Fruit fly (Drosophila melanogaster) whole organism, embryonic: ENCODE measurements around the gene CG7806.

Experiments
- Atf3 ChIP-seq: fragments of 200-800 bp; sonication (Bioruptor generic); optimal IDR thresholded peaks from 3 replicates; lab custom pipeline; 2016; ENCODE audit warnings: missing biosample characterization, missing genetic modification characterization
- Blimp-1 ChIP-seq: fragments of 200-800 bp; sonication (Bioruptor generic); optimal IDR thresholded peaks from 3 replicates; lab custom pipeline; 2018; ENCODE audit warnings: missing biosample characterization, missing genetic modification characterization, mild to moderate bottlenecking, moderate library complexity, missing genetic modification reagents
- CG10209 ChIP-seq: fragments of 200-800 bp; sonication (Bioruptor generic); optimal IDR thresholded peaks from 3 replicates; lab custom pipeline; 2017; ENCODE audit warnings: missing biosample characterization, mild to moderate bottlenecking, missing genetic modification characterization, missing genetic modification reagents
- CG1024 ChIP-seq: fragments of 200-800 bp; sonication (Bioruptor generic); IDR thresholded peaks from 2 replicates; pipeline ENCODE4 v1.3.6; 2022; ENCODE audit warnings: missing biosample characterization, missing genetic modification characterization
- CG10431 ChIP-seq: fragments of 200-800 bp; sonication (Bioruptor generic); optimal IDR thresholded peaks from 3 replicates; lab custom pipeline; 2018; ENCODE audit warnings: missing biosample characterization, mild to moderate bottlenecking, missing genetic modification characterization
- CG12659 ChIP-seq: fragments of 200-800 bp; sonication (Bioruptor generic); optimal IDR thresholded peaks from 3 replicates; lab custom pipeline; 2017; ENCODE audit warnings: mild to moderate bottlenecking, missing biosample characterization, missing genetic modification reagents, missing genetic modification characterization
- CG13287 ChIP-seq: fragments of 200-800 bp; sonication (Bioruptor generic); IDR thresholded peaks from 2 replicates; pipeline ENCODE4 v1.3.6; 2022; ENCODE audit warnings: missing biosample characterization, missing genetic modification characterization; ENCODE audit not compliant: partially characterized antibody
- CG14441 ChIP-seq: fragments of 200-800 bp; sonication (Bioruptor generic); IDR thresholded peaks from 2 replicates; pipeline ENCODE4 v1.3.6; 2022; ENCODE audit warnings: missing biosample characterization, missing genetic modification characterization
- CG14965 ChIP-seq: fragments of 200-800 bp; sonication (Bioruptor generic); optimal IDR thresholded peaks from 2 replicates; lab custom pipeline; 2016; ENCODE audit warnings: missing biosample characterization, missing genetic modification characterization, borderline replicate concordance
- CG16863 ChIP-seq: fragments of 200-800 bp; sonication (Bioruptor generic); optimal IDR thresholded peaks from 3 replicates; lab custom pipeline; 2016; ENCODE audit warnings: missing biosample characterization, missing genetic modification characterization
- CG17328 ChIP-seq: fragments of 200-800 bp; sonication (Bioruptor generic); IDR thresholded peaks from 2 replicates; pipeline ENCODE4 v1.3.6; 2022; ENCODE audit warnings: missing biosample characterization, missing genetic modification characterization
- CG17385 ChIP-seq: fragments of 200-800 bp; sonication (Bioruptor generic); optimal IDR thresholded peaks from 3 replicates; lab custom pipeline; 2018; ENCODE audit warnings: missing biosample characterization, mild to moderate bottlenecking, missing genetic modification characterization
- CG2120 ChIP-seq: fragments of 200-800 bp; sonication (Bioruptor generic); optimal IDR thresholded peaks from 3 replicates; lab custom pipeline; 2016; ENCODE audit warnings: missing biosample characterization, missing genetic modification characterization
- CG31365 ChIP-seq: fragments of 200-800 bp; sonication (Bioruptor generic); optimal IDR thresholded peaks from 2 replicates; lab custom pipeline; 2018; ENCODE audit warnings: missing biosample characterization, mild to moderate bottlenecking, missing genetic modification characterization
- CG32532 ChIP-seq: fragments of 200-800 bp; sonication (Bioruptor generic); IDR thresholded peaks from 2 replicates; pipeline ENCODE4 v1.3.6; 2022; ENCODE audit warnings: missing biosample characterization, missing genetic modification characterization
- CG33557 ChIP-seq: fragments of 200-800 bp; sonication (Bioruptor generic); optimal IDR thresholded peaks from 2 replicates; lab custom pipeline; 2019; ENCODE audit warnings: missing biosample characterization, mild to moderate bottlenecking, missing genetic modification characterization, moderate library complexity
- CG42726 ChIP-seq: fragments of 200-800 bp; sonication (Bioruptor generic); IDR thresholded peaks from 2 replicates; pipeline ENCODE4 v1.3.6; 2022; ENCODE audit warnings: missing biosample characterization, missing genetic modification characterization; ENCODE audit not compliant: partially characterized antibody
- CG4617 ChIP-seq: fragments of 200-800 bp; sonication (Bioruptor generic); optimal IDR thresholded peaks from 3 replicates; lab custom pipeline; 2016; ENCODE audit warnings: missing biosample characterization, missing genetic modification characterization, borderline replicate concordance
- CG5180 ChIP-seq: fragments of 200-800 bp; sonication (Bioruptor generic); optimal IDR thresholded peaks from 3 replicates; lab custom pipeline; 2017; ENCODE audit warnings: missing biosample characterization, missing genetic modification characterization, mild to moderate bottlenecking, moderate library complexity, missing genetic modification reagents
- CG5953 ChIP-seq: fragments of 200-800 bp; sonication (Bioruptor generic); IDR thresholded peaks from 2 replicates; pipeline ENCODE4 v1.3.6; 2022; ENCODE audit warnings: missing biosample characterization, missing genetic modification characterization
- CG6175 ChIP-seq: fragments of 200-800 bp; sonication (Bioruptor generic); IDR thresholded peaks from 3 replicates; pipeline ENCODE4 v1.3.6; 2022; ENCODE audit warnings: missing biosample characterization, missing genetic modification characterization
- CG6765 ChIP-seq: fragments of 200-800 bp; sonication (Bioruptor generic); optimal IDR thresholded peaks from 3 replicates; lab custom pipeline; 2017; ENCODE audit warnings: missing biosample characterization, mild to moderate bottlenecking, missing genetic modification characterization
- CTCF ChIP-seq: fragments of 200-800 bp; sonication (Bioruptor generic); optimal IDR thresholded peaks from 2 replicates; lab custom pipeline; 2017; ENCODE audit warnings: missing biosample characterization, mild to moderate bottlenecking, missing genetic modification characterization, moderate library complexity
- CoRest ChIP-seq: fragments of 200-800 bp; sonication (Bioruptor generic); optimal IDR thresholded peaks from 3 replicates; lab custom pipeline; 2018; ENCODE audit warnings: missing biosample characterization, mild to moderate bottlenecking, missing genetic modification characterization, moderate library complexity
- D19B ChIP-seq: fragments of 200-800 bp; sonication (Bioruptor generic); optimal IDR thresholded peaks from 2 replicates; lab custom pipeline; 2017; ENCODE audit warnings: missing biosample characterization, mild to moderate bottlenecking, missing genetic modification characterization
- Dbx ChIP-seq: fragments of 200-800 bp; sonication (Bioruptor generic); IDR thresholded peaks from 3 replicates; pipeline ENCODE4 v1.3.6; 2022; ENCODE audit warnings: missing biosample characterization, missing genetic modification characterization
- E2f2 ChIP-seq: fragments of 200-800 bp; sonication (Bioruptor generic); IDR thresholded peaks from 2 replicates; pipeline ENCODE4 v1.3.6; 2022; ENCODE audit warnings: missing biosample characterization, missing genetic modification characterization
- HmgZ ChIP-seq: fragments of 200-800 bp; sonication (Bioruptor generic); optimal IDR thresholded peaks from 2 replicates; lab custom pipeline; 2018; ENCODE audit warnings: missing biosample characterization, mild to moderate bottlenecking, missing genetic modification characterization
- Nf-YC ChIP-seq: fragments of 200-800 bp; optimal IDR thresholded peaks from 3 replicates; lab custom pipeline; 2019; ENCODE audit warnings: missing biosample characterization, mild to moderate bottlenecking, missing genetic modification characterization, moderate library complexity
- Poxn ChIP-seq: fragments of 200-800 bp; sonication (Bioruptor generic); IDR thresholded peaks from 2 replicates; pipeline ENCODE4 v1.3.6; 2022; ENCODE audit warnings: missing biosample characterization, missing genetic modification characterization
- Tbp ChIP-seq: fragments of >200 bp; optimal IDR thresholded peaks from 2 replicates; lab custom pipeline; 2018; ENCODE audit warnings: missing biosample characterization, missing genetic modification characterization
- Xbp1 ChIP-seq: fragments of 200-800 bp; sonication (Bioruptor generic); optimal IDR thresholded peaks from 3 replicates; lab custom pipeline; 2016; ENCODE audit warnings: missing biosample characterization, mild to moderate bottlenecking, missing genetic modification characterization
- chif ChIP-seq, 2 experiments: fragments of 200-800 bp; sonication (Bioruptor generic); optimal IDR thresholded peaks; 3 replicates each; lab custom pipeline; 2016; ENCODE audit warnings: missing biosample characterization in 2 of 2, missing genetic modification characterization in 2 of 2
- croc ChIP-seq: fragments of 200-800 bp; sonication (Bioruptor generic); conservative IDR thresholded peaks from 3 replicates; pipeline ENCODE4 v1.3.6; 2022; ENCODE audit warnings: missing biosample characterization, missing genetic modification characterization
- dimm ChIP-seq: fragments of 200-800 bp; sonication (Bioruptor generic); IDR thresholded peaks from 2 replicates; pipeline ENCODE4 v1.3.6; 2022; ENCODE audit warnings: missing biosample characterization, missing genetic modification characterization
- dmrt11E ChIP-seq: fragments of 200-800 bp; sonication (Bioruptor generic); optimal IDR thresholded peaks from 3 replicates; lab custom pipeline; 2018; ENCODE audit warnings: missing biosample characterization, mild to moderate bottlenecking, missing genetic modification characterization, moderate library complexity
- dysf ChIP-seq: fragments of 200-800 bp; sonication (Bioruptor generic); IDR thresholded peaks from 3 replicates; pipeline ENCODE4 v1.3.6; 2022; ENCODE audit warnings: missing biosample characterization, missing genetic modification characterization
- eyg ChIP-seq: fragments of 200-800 bp; sonication (Bioruptor generic); optimal IDR thresholded peaks from 3 replicates; lab custom pipeline; 2016; ENCODE audit warnings: missing biosample characterization, missing genetic modification characterization
- hbn ChIP-seq: fragments of 200-800 bp; sonication (Bioruptor generic); IDR thresholded peaks from 2 replicates; pipeline ENCODE4 v1.3.6; 2022; ENCODE audit warnings: missing biosample characterization, missing genetic modification characterization; ENCODE audit not compliant: partially characterized antibody
- inv ChIP-seq: fragments of 200-800 bp; sonication (Bioruptor generic); IDR thresholded peaks from 2 replicates; pipeline ENCODE4 v1.3.6; 2022; ENCODE audit warnings: missing biosample characterization, missing genetic modification characterization; ENCODE audit not compliant: partially characterized antibody
- lola ChIP-seq, 3 experiments: fragments of >200 bp in 2 of 3; fragments of 200-800 bp in 1 of 3; sonication (Bioruptor generic) in 1 of 3; optimal IDR thresholded peaks; 2 replicates each; lab custom pipeline; 2017 to 2019; ENCODE audit warnings: missing biosample characterization in 3 of 3, missing genetic modification characterization in 3 of 3, mild to moderate bottlenecking in 1 of 3, moderate library complexity in 1 of 3
- mam ChIP-seq: fragments of 200-800 bp; sonication (Bioruptor generic); optimal IDR thresholded peaks from 3 replicates; lab custom pipeline; 2016; ENCODE audit warnings: missing biosample characterization, missing genetic modification characterization
- ranshi ChIP-seq: fragments of 200-800 bp; sonication (Bioruptor generic); IDR thresholded peaks from 2 replicates; pipeline ENCODE4 v1.3.6; 2022; ENCODE audit warnings: missing biosample characterization, missing genetic modification characterization
- schlank ChIP-seq: fragments of 200-800 bp; sonication (Bioruptor generic); optimal IDR thresholded peaks from 2 replicates; lab custom pipeline; 2018; ENCODE audit warnings: missing biosample characterization, mild to moderate bottlenecking, missing genetic modification characterization
- sim ChIP-seq: fragments of 200-800 bp; sonication (Bioruptor generic); IDR thresholded peaks from 2 replicates; pipeline ENCODE4 v1.3.6; 2022; ENCODE audit warnings: missing biosample characterization, missing genetic modification characterization
- tin ChIP-seq: fragments of 200-800 bp; sonication (Bioruptor generic); optimal IDR thresholded peaks from 3 replicates; lab custom pipeline; 2016; ENCODE audit warnings: missing biosample characterization, missing genetic modification characterization
- tll ChIP-seq, 2 experiments: fragments of 200-800 bp in 1 of 2; fragments of >200 bp in 1 of 2; sonication (Bioruptor generic) in 1 of 2; optimal IDR thresholded peaks; 2 replicates each; lab custom pipeline; 2017 to 2019; ENCODE audit warnings: missing biosample characterization in 2 of 2, missing genetic modification characterization in 2 of 2, mild to moderate bottlenecking in 1 of 2, moderate library complexity in 1 of 2
- vfl ChIP-seq: fragments of 200-800 bp; sonication (Bioruptor generic); optimal IDR thresholded peaks from 2 replicates; lab custom pipeline; 2016; ENCODE audit warnings: missing biosample characterization, missing genetic modification characterization
- zen2 ChIP-seq: fragments of 200-800 bp; sonication (Bioruptor generic); IDR thresholded peaks from 3 replicates; pipeline ENCODE4 v1.3.6; 2022; ENCODE audit warnings: missing biosample characterization, missing genetic modification characterization; ENCODE audit not compliant: partially characterized antibody

CG7806 gene

dm6 chr2L:8326414-8327271 is 15.4 kb downstream of the CG7806 start (continued):
- TF ChIP-seq CG13287 (GFP tag; lab: Robert Waterston, UW) = peak; percentile 8; the same call in 1 of the 2 replicates
- peak; percentile 18 for TF ChIP-seq CG12659
- TF ChIP-seq zen2 (GFP tag; lab: Robert Waterston, UW) = no peak
- no peak for TF ChIP-seq croc (GFP tag; lab: Robert Waterston, UW)
- peak; percentile 15 for TF ChIP-seq CG2120
- no peak for TF ChIP-seq mam (GFP tag; lab: Kevin White, UChicago)
- TF ChIP-seq lola (GFP tag; optimal IDR thresholded peaks at IDR 0.05; lab: Kevin White, UChicago) = no peak
- TF ChIP-seq CG14441 (GFP tag; lab: Robert Waterston, UW) = no peak
- TF ChIP-seq D19B (GFP tag; lab: Kevin White, UChicago) = no peak
- no peak for TF ChIP-seq schlank (tag; lab: Kevin White, UChicago)
- TF ChIP-seq dimm = no peak
- TF ChIP-seq vfl (GFP tag; lab: Kevin White, UChicago) = no peak
- TF ChIP-seq CG14965 (GFP tag; lab: Kevin White, UChicago) = no peak
- TF ChIP-seq hbn (GFP tag; lab: Robert Waterston, UW) = no peak
- TF ChIP-seq Blimp-1 (GFP tag; lab: Kevin White, UChicago) = peak; percentile 13
- no peak for TF ChIP-seq CG31365
- no peak for TF ChIP-seq ranshi (GFP tag; lab: Robert Waterston, UW)
- TF ChIP-seq dmrt11E (tag; lab: Kevin White, UChicago) = no peak
- TF ChIP-seq CG5180 = no peak
- no peak for TF ChIP-seq Dbx (GFP tag; lab: Robert Waterston, UW)
- no peak for TF ChIP-seq CG4617 (GFP tag; lab: Kevin White, UChicago)
- peak; percentile 18 for TF ChIP-seq CG10209 (GFP tag; lab: Kevin White, UChicago)
- no peak for TF ChIP-seq Tbp (GFP tag; lab: Kevin White, UChicago)
- TF ChIP-seq Atf3 (GFP tag; lab: Kevin White, UChicago) = no peak
- no peak for TF ChIP-seq inv
- no peak for TF ChIP-seq CG32532 (GFP tag; lab: Robert Waterston, UW)
- TF ChIP-seq CG17385 (GFP tag; lab: Kevin White, UChicago) = peak; percentile 3
- TF ChIP-seq dysf (GFP tag; lab: Robert Waterston, UW) = no peak
- no peak for TF ChIP-seq eyg (GFP tag; lab: Kevin White, UChicago)
- no peak for TF ChIP-seq Poxn
- TF ChIP-seq CG16863 (GFP tag; lab: Kevin White, UChicago) = no peak
- TF ChIP-seq CG33557 (GFP tag; lab: Kevin White, UChicago) = no peak
- TF ChIP-seq CG1024 (GFP tag; lab: Robert Waterston, UW) = no peak
- no peak for TF ChIP-seq Xbp1 (GFP tag; lab: Kevin White, UChicago)
- no peak for TF ChIP-seq Nf-YC
- peak; percentile 28 for TF ChIP-seq CoRest (tag; lab: Kevin White, UChicago)
- TF ChIP-seq CG5953 (GFP tag; lab: Robert Waterston, UW) = no peak
- no peak; the same call in 1 of the 2 replicates for TF ChIP-seq E2f2
- peak; percentile 3 for TF ChIP-seq CG6765 (GFP tag; lab: Kevin White, UChicago)
- no peak for TF ChIP-seq tll (GFP tag; optimal IDR thresholded peaks at IDR 0.05; lab: Kevin White, UChicago)
- TF ChIP-seq CG42726 = no peak
- TF ChIP-seq CG17328 (GFP tag; lab: Robert Waterston, UW) = no peak
- TF ChIP-seq CG6175 (GFP tag; lab: Robert Waterston, UW) = no peak
- TF ChIP-seq tin (GFP tag; lab: Kevin White, UChicago) = no peak
- no peak for TF ChIP-seq chif (GFP tag; optimal IDR thresholded peaks at IDR 0.05; lab: Kevin White, UChicago)
- TF ChIP-seq HmgZ = no peak
- TF ChIP-seq sim (GFP tag; lab: Robert Waterston, UW) = no peak
- peak; percentile 34 for TF ChIP-seq CTCF (GFP tag; lab: Kevin White, UChicago)
- TF ChIP-seq CG10431 (GFP tag; lab: Kevin White, UChicago) = no peak
